Fruit fly (Drosophila melanogaster) whole organism, wandering third instar larva: ENCODE measurements around the gene CG9016.

Source experiments
- Abd-B ChIP-seq: fragments of >200 bp; optimal IDR thresholded peaks from 2 replicates; lab custom pipeline; 2017; ENCODE audit warnings: missing biosample characterization, missing genetic modification characterization
- CG9705 ChIP-seq: fragments of 200-800 bp; sonication (Bioruptor generic); optimal IDR thresholded peaks from 2 replicates; lab custom pipeline; 2018; ENCODE audit warnings: missing biosample characterization, mild to moderate bottlenecking, missing genetic modification characterization
- Dfd ChIP-seq: fragments of >200 bp; optimal IDR thresholded peaks from 2 replicates; lab custom pipeline; 2017; ENCODE audit warnings: missing biosample characterization, missing genetic modification characterization
- OdsH ChIP-seq: fragments of 200-800 bp; sonication (Bioruptor generic); optimal IDR thresholded peaks from 2 replicates; lab custom pipeline; 2016; ENCODE audit warnings: missing biosample characterization, mild to moderate bottlenecking, missing genetic modification characterization
- Sp1 ChIP-seq: fragments of 200-800 bp; sonication (Bioruptor generic); optimal IDR thresholded peaks from 3 replicates; lab custom pipeline; 2019; ENCODE audit warnings: missing biosample characterization, mild to moderate bottlenecking, missing genetic modification characterization, moderate library complexity
- brk ChIP-seq: fragments of 200-800 bp; sonication (Bioruptor generic); optimal IDR thresholded peaks from 2 replicates; lab custom pipeline; 2016; ENCODE audit warnings: missing biosample characterization, mild to moderate bottlenecking, missing genetic modification characterization
- dl ChIP-seq, 2 experiments: fragments of 175-275, 200-275 bp in 1 of 2; fragments of 200-275 bp in 1 of 2; sonication (Bioruptor generic); optimal IDR thresholded peaks; lab custom pipeline; 2018; ENCODE audit warnings: mild to moderate bottlenecking in 2 of 2, missing biosample characterization in 2 of 2, missing genetic modification characterization in 2 of 2, moderate library complexity in 2 of 2; ENCODE audit not compliant: partially characterized antibody in 2 of 2, insufficient read depth in 1 of 2
- rgr ChIP-seq: fragments of 200-800 bp; sonication (Bioruptor generic); optimal IDR thresholded peaks from 3 replicates; lab custom pipeline; 2016; ENCODE audit warnings: missing biosample characterization, mild to moderate bottlenecking, missing genetic modification characterization
- sage ChIP-seq: fragments of 200-800 bp; sonication (Bioruptor generic); optimal IDR thresholded peaks from 2 replicates; lab custom pipeline; 2016; ENCODE audit warnings: missing biosample characterization, mild to moderate bottlenecking, missing genetic modification characterization
- tai ChIP-seq: sonication (Bioruptor generic); optimal IDR thresholded peaks from 2 replicates; lab custom pipeline; 2016; ENCODE audit warnings: missing biosample characterization, missing genetic modification characterization
- usp ChIP-seq: fragments of >200 bp; optimal IDR thresholded peaks from 2 replicates; lab custom pipeline; 2017; ENCODE audit warnings: missing biosample characterization, missing genetic modification characterization
- woc ChIP-seq: sonication (Bioruptor generic); optimal IDR thresholded peaks from 2 replicates; lab custom pipeline; 2016; ENCODE audit warnings: missing biosample characterization, mild to moderate bottlenecking, missing genetic modification characterization

dm6 chr2L:5881181-5881580 lies 42.3 kb downstream of the CG9016 start:
- no peak for TF ChIP-seq Sp1 (GFP tag; lab: Kevin White, UChicago)
- TF ChIP-seq brk (GFP tag; lab: Kevin White, UChicago) = no peak
- TF ChIP-seq OdsH (GFP tag; lab: Kevin White, UChicago) = no peak
- TF ChIP-seq rgr (GFP tag; lab: Kevin White, UChicago) = no peak
- no peak for TF ChIP-seq tai
- TF ChIP-seq sage (GFP tag; lab: Kevin White, UChicago) = no peak
- no peak for TF ChIP-seq usp (GFP tag; lab: Kevin White, UChicago)
- no peak for TF ChIP-seq Abd-B
- TF ChIP-seq Dfd (GFP tag; lab: Kevin White, UChicago) = no peak
- no peak for TF ChIP-seq woc (GFP tag; lab: Kevin White, UChicago)
- TF ChIP-seq CG9705 = no peak
- TF ChIP-seq dl (GFP tag; optimal IDR thresholded peaks at IDR 0.05; lab: Kevin White, UChicago; ENCODE audit: insufficient read depth in 1 of 2, partially characterized antibody in 2 of 2) = no peak
